Fruit fly (Drosophila melanogaster) whole organism, embryonic: ENCODE data around the gene CG9672.

Source experiments
- CG10959 ChIP-seq: fragments of 200-800 bp; sonication (Bioruptor generic); IDR thresholded peaks from 2 replicates; pipeline ENCODE4 v1.3.6; 2022; ENCODE audit warnings: missing biosample characterization, missing genetic modification characterization
- CG12299 ChIP-seq: fragments of 200-800 bp; sonication (Bioruptor generic); optimal IDR thresholded peaks from 2 replicates; lab custom pipeline; 2018; ENCODE audit warnings: missing biosample characterization, mild to moderate bottlenecking, missing genetic modification characterization
- CG12391 ChIP-seq: fragments of 200-800 bp; sonication (Bioruptor generic); optimal IDR thresholded peaks from 3 replicates; lab custom pipeline; 2018; ENCODE audit warnings: missing biosample characterization, mild to moderate bottlenecking, missing genetic modification characterization, moderate library complexity
- CG12769 ChIP-seq: fragments of 200-800 bp; sonication (Bioruptor generic); optimal IDR thresholded peaks from 2 replicates; lab custom pipeline; 2019; ENCODE audit warnings: missing biosample characterization, mild to moderate bottlenecking, missing genetic modification characterization, moderate library complexity
- CG13894 ChIP-seq: fragments of 200-800 bp; sonication (Bioruptor generic); optimal IDR thresholded peaks from 3 replicates; lab custom pipeline; 2018; ENCODE audit warnings: missing biosample characterization, mild to moderate bottlenecking, missing genetic modification characterization, moderate library complexity
- CG14050 ChIP-seq: fragments of 200-800 bp; sonication (Bioruptor generic); IDR thresholded peaks from 3 replicates; pipeline ENCODE4 v1.3.6; 2022; ENCODE audit warnings: missing biosample characterization, missing genetic modification characterization
- CG2199 ChIP-seq: fragments of 200-800 bp; sonication (Bioruptor generic); IDR thresholded peaks from 3 replicates; pipeline ENCODE4 v1.3.6; 2022; ENCODE audit warnings: missing biosample characterization, missing genetic modification characterization
- CG2889 ChIP-seq: fragments of 200-800 bp; sonication (Bioruptor generic); IDR thresholded peaks from 3 replicates; pipeline ENCODE4 v1.3.6; 2022; ENCODE audit warnings: missing biosample characterization, missing genetic modification characterization
- CG32772 ChIP-seq: fragments of 200-800 bp; sonication (Bioruptor generic); IDR thresholded peaks from 2 replicates; pipeline ENCODE4 v1.3.6; 2022; ENCODE audit warnings: missing biosample characterization, missing genetic modification characterization
- CG4707 ChIP-seq: fragments of 200-800 bp; sonication (Bioruptor generic); optimal IDR thresholded peaks from 2 replicates; lab custom pipeline; 2018; ENCODE audit warnings: missing biosample characterization, mild to moderate bottlenecking, missing genetic modification characterization, moderate library complexity
- CG6654 ChIP-seq: fragments of 200-800 bp; sonication (Bioruptor generic); optimal IDR thresholded peaks from 2 replicates; lab custom pipeline; 2017; ENCODE audit warnings: missing biosample characterization, mild to moderate bottlenecking, missing genetic modification characterization
- CG9876 ChIP-seq: fragments of 200-800 bp; sonication (Bioruptor generic); optimal IDR thresholded peaks from 2 replicates; lab custom pipeline; 2016; ENCODE audit warnings: missing biosample characterization, missing genetic modification characterization
- Dfd ChIP-seq, 2 experiments: fragments of >200 bp; optimal IDR thresholded peaks; 2 replicates each; lab custom pipeline; 2017; ENCODE audit warnings: missing biosample characterization in 2 of 2, missing genetic modification characterization in 2 of 2
- Dip2 ChIP-seq: fragments of 200-800 bp; sonication (Bioruptor generic); IDR thresholded peaks from 2 replicates; pipeline ENCODE4 v1.3.6; 2022; ENCODE audit warnings: missing biosample characterization, missing genetic modification characterization
- Elba2 ChIP-seq: fragments of 200-800 bp; sonication (Bioruptor generic); optimal IDR thresholded peaks from 3 replicates; lab custom pipeline; 2016; ENCODE audit warnings: missing biosample characterization, missing genetic modification characterization
- Pdp1 ChIP-seq, 2 experiments: fragments of 200-800 bp; sonication (Bioruptor generic); optimal IDR thresholded peaks; 3 replicates each; lab custom pipeline; 2016; ENCODE audit warnings: missing biosample characterization in 2 of 2, missing genetic modification characterization in 2 of 2, mild to moderate bottlenecking in 1 of 2, moderate library complexity in 1 of 2
- Rfx ChIP-seq: fragments of 200-800 bp; sonication (Bioruptor generic); IDR thresholded peaks from 2 replicates; pipeline ENCODE4 v1.3.6; 2022; ENCODE audit warnings: missing biosample characterization, missing genetic modification characterization
- bsh ChIP-seq, 2 experiments: fragments of 200-800 bp; sonication (Bioruptor generic); optimal IDR thresholded peaks; 2 replicates each; lab custom pipeline; 2017 to 2018; ENCODE audit warnings: mild to moderate bottlenecking in 2 of 2, missing biosample characterization in 2 of 2, missing genetic modification characterization in 2 of 2, moderate library complexity in 1 of 2
- chinmo ChIP-seq: fragments of 200-800 bp; sonication (Bioruptor generic); IDR thresholded peaks from 4 replicates; pipeline ENCODE4 v1.3.6; 2022; ENCODE audit warnings: missing biosample characterization, missing genetic modification characterization; ENCODE audit not compliant: partially characterized antibody
- corto ChIP-seq: fragments of 200-800 bp; sonication (Bioruptor generic); optimal IDR thresholded peaks from 2 replicates; lab custom pipeline; 2016; ENCODE audit warnings: missing biosample characterization, mild to moderate bottlenecking, missing genetic modification characterization, moderate library complexity
- da ChIP-seq: fragments of 200-800 bp; sonication (Bioruptor generic); optimal IDR thresholded peaks from 2 replicates; lab custom pipeline; 2016; ENCODE audit warnings: missing biosample characterization, missing genetic modification characterization
- disco-r ChIP-seq: fragments of 200-800 bp; sonication (Bioruptor generic); optimal IDR thresholded peaks from 2 replicates; lab custom pipeline; 2016; ENCODE audit warnings: missing biosample characterization, missing genetic modification characterization
- eve ChIP-seq, 2 experiments: fragments of >200 bp; optimal IDR thresholded peaks; 2 replicates each; lab custom pipeline; 2017; ENCODE audit warnings: missing biosample characterization in 2 of 2, missing genetic modification characterization in 2 of 2
- gem ChIP-seq: fragments of 200-800 bp; sonication (Bioruptor generic); optimal IDR thresholded peaks from 2 replicates; lab custom pipeline; 2019; ENCODE audit warnings: missing biosample characterization, mild to moderate bottlenecking, missing genetic modification characterization, moderate library complexity
- grn ChIP-seq: fragments of 200-800 bp; sonication (Bioruptor generic); optimal IDR thresholded peaks from 3 replicates; lab custom pipeline; 2017; ENCODE audit warnings: missing biosample characterization, missing genetic modification characterization
- hkb ChIP-seq, 2 experiments: fragments of 200-800 bp in 1 of 2; fragments of >200 bp in 1 of 2; sonication (Bioruptor generic) in 1 of 2; IDR thresholded peaks in 1 of 2; optimal IDR thresholded peaks in 1 of 2; 2 replicates each; pipeline versions ENCODE4 v1.3.6 to Lab custom; 2017 to 2022; ENCODE audit warnings: missing biosample characterization in 1 of 2, missing genetic modification characterization in 1 of 2
- inv ChIP-seq: fragments of 200-800 bp; sonication (Bioruptor generic); IDR thresholded peaks from 2 replicates; pipeline ENCODE4 v1.3.6; 2022; ENCODE audit warnings: missing biosample characterization, missing genetic modification characterization; ENCODE audit not compliant: partially characterized antibody
- lab ChIP-seq: fragments of 200-800 bp; sonication (Bioruptor generic); optimal IDR thresholded peaks from 3 replicates; lab custom pipeline; 2017; ENCODE audit warnings: missing biosample characterization, missing genetic modification characterization, mild to moderate bottlenecking, moderate library complexity, missing genetic modification reagents
- maf-S ChIP-seq: fragments of 200-800 bp; sonication (Bioruptor generic); optimal IDR thresholded peaks from 2 replicates; lab custom pipeline; 2016; ENCODE audit warnings: missing biosample characterization, missing genetic modification characterization
- mam ChIP-seq: fragments of 200-800 bp; sonication (Bioruptor generic); optimal IDR thresholded peaks from 3 replicates; lab custom pipeline; 2016; ENCODE audit warnings: missing biosample characterization, missing genetic modification characterization
- oc ChIP-seq: fragments of 200-800 bp; sonication (Bioruptor generic); optimal IDR thresholded peaks from 2 replicates; lab custom pipeline; 2018; ENCODE audit warnings: missing biosample characterization, mild to moderate bottlenecking, missing genetic modification characterization, moderate library complexity
- otp ChIP-seq: fragments of 200-800 bp; sonication (Bioruptor generic); IDR thresholded peaks from 3 replicates; pipeline ENCODE4, ENCODE4 v1.3.6; 2022; ENCODE audit warnings: missing biosample characterization, missing genetic modification characterization
- pan ChIP-seq, 4 experiments: fragments of >200 bp in 3 of 4; fragments of 200-800 bp in 1 of 4; sonication (Bioruptor generic) in 1 of 4; optimal IDR thresholded peaks in 3 of 4; IDR thresholded peaks in 1 of 4; 2 replicates each; pipeline versions ENCODE4 v1.3.6 to Lab custom; 2017 to 2022; ENCODE audit warnings: missing biosample characterization in 2 of 4, missing genetic modification characterization in 2 of 4, mixed read lengths in 1 of 4
- sim ChIP-seq: fragments of 200-800 bp; sonication (Bioruptor generic); IDR thresholded peaks from 2 replicates; pipeline ENCODE4 v1.3.6; 2022; ENCODE audit warnings: missing biosample characterization, missing genetic modification characterization
- slp2 ChIP-seq: fragments of 200-800 bp; sonication (Bioruptor generic); optimal IDR thresholded peaks from 2 replicates; lab custom pipeline; 2016; ENCODE audit warnings: missing biosample characterization, missing genetic modification characterization
- ssp ChIP-seq: fragments of 200-800 bp; sonication (Bioruptor generic); IDR thresholded peaks from 2 replicates; pipeline ENCODE4 v1.3.6; 2022; ENCODE audit warnings: missing biosample characterization, missing genetic modification characterization
- twi ChIP-seq: fragments of 200-800 bp; optimal IDR thresholded peaks from 2 replicates; lab custom pipeline; 2019; ENCODE audit warnings: missing biosample characterization, mild to moderate bottlenecking, missing genetic modification characterization, moderate library complexity
- vvl ChIP-seq: fragments of 200-800 bp; sonication (Bioruptor generic); IDR thresholded peaks from 2 replicates; pipeline ENCODE4 v1.3.6; 2022; ENCODE audit warnings: missing biosample characterization, missing genetic modification characterization

CG9672 gene

dm6 chrX:16744345-16744744 lies 37.7 kb upstream of the CG9672 start (continued):
- TF ChIP-seq gem (tag; lab: Kevin White, UChicago) = no peak
- TF ChIP-seq otp = no peak
- TF ChIP-seq Dfd (GFP tag; optimal IDR thresholded peaks at IDR 0.05; lab: Kevin White, UChicago) = no peak
- TF ChIP-seq CG6654 = no peak
- TF ChIP-seq Dip2 (GFP tag; lab: Robert Waterston, UW) = no peak

- TF ChIP-seq Rfx (no peak), oc (tag; lab: Kevin White, UChicago) (no peak), slp2 (GFP tag; lab: Kevin White, UChicago) (no peak), inv (no peak), lab (GFP tag; lab: Kevin White, UChicago) (no peak), bsh (GFP tag; optimal IDR thresholded peaks at IDR 0.05; lab: Kevin White, UChicago) (no peak), CG10959 (GFP tag; lab: Robert Waterston, UW) (no peak), grn (no peak), disco-r (no peak), CG14050 (GFP tag; lab: Robert Waterston, UW) (no peak)
Observed at dm6 chrX:16742547-16742946, 35.9 kb upstream of the CG9672 start, which contains the start of gene Twdlalpha. Twdlalpha (plus strand) TSS chrX:16742847.

DNA sequence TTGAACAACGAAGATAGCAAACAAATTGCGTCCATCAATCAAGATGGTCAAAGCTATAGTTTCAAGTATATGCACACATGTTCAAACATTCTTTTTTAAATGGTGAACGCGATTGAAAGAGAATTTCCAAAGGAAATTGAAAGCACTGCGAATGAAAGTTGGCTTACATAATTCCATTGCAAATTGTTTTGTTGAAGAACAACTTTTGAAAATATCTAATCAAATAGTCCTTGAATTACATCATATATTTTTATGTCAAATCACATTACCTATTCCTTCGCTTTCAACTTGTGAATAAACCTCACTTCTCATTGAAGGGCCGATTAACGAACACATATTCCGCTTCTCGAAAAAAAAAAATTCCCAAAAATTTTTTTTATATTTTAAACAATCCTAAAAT lies 33.9 kb upstream of the CG9672 start, which contains the start of gene CG32568:
Gene CG32568 (plus strand): TSS at position 301 of the 400 bp plus-strand sequence.
- no peak for TF ChIP-seq mam
- TF ChIP-seq maf-S (GFP tag; lab: Kevin White, UChicago) = no peak
- no peak for TF ChIP-seq da
- no peak for TF ChIP-seq CG9876 (GFP tag; lab: Kevin White, UChicago)
- TF ChIP-seq eve (GFP tag; optimal IDR thresholded peaks at IDR 0.05; lab: Kevin White, UChicago) = no peak
- TF ChIP-seq CG12299 (tag; lab: Kevin White, UChicago) = no peak
- TF ChIP-seq CG4707 (GFP tag; lab: Kevin White, UChicago) = no peak

DNA sequence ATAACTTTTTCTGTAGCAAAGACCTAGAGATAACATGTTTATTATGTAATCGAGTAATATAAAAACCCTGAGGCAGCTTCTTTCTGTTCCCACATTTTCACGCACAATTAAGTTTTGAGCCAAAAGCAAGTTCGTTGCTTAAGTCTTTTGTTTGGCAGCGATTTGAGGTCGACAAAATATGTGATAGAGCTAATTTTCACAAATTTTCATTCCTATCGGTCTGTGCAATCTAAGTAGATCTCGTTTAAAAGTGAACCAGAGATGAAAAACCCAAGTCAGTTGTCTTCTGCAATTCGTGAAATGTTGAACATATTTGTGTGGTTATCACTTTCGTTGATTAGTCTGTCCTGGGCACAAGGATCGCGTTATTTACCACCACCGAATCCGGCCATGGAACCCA lies 31.2 kb upstream of the CG9672 start, which contains the start of gene TwdlZ:
Gene TwdlZ (plus strand): TSS at position 301 of the 400 bp plus-strand sequence.
- TF ChIP-seq grn = no peak
- no peak for TF ChIP-seq CG32772 (GFP tag; lab: Robert Waterston, UW)
- no peak for TF ChIP-seq CG12391 (tag; lab: Kevin White, UChicago)
- TF ChIP-seq corto (GFP tag; lab: Kevin White, UChicago) = no peak
- no peak for TF ChIP-seq CG2199
- peak in 1 of 2 experiments; percentile 17 for TF ChIP-seq Pdp1 (GFP tag; optimal IDR thresholded peaks at IDR 0.05; lab: Kevin White, UChicago)

dm6 chrX:16736180-16736579 lies 29.5 kb upstream of the CG9672 start:
- peak; percentile 94 for TF ChIP-seq CG13894 (tag; lab: Kevin White, UChicago)
- TF ChIP-seq sim (GFP tag; lab: Robert Waterston, UW) = no peak
- TF ChIP-seq pan (optimal IDR thresholded peaks at IDR 0.05; lab: Kevin White, UChicago) = no peak
- TF ChIP-seq pan (GFP tag; optimal IDR thresholded peaks at IDR 0.05 in 1 of 2, IDR thresholded peaks at IDR 0.05 in 1 of 2) = no peak
- TF ChIP-seq hkb (optimal IDR thresholded peaks at IDR 0.05; lab: Kevin White, UChicago) = no peak
- TF ChIP-seq hkb (GFP tag; IDR thresholded peaks at IDR 0.05; lab: Robert Waterston, UW) = no peak

- TF ChIP-seq vvl (GFP tag; lab: Robert Waterston, UW) = peak; percentile 53; the same call in 1 of the 2 replicates
- no peak for TF ChIP-seq ssp (GFP tag; lab: Robert Waterston, UW)
- TF ChIP-seq hkb (optimal IDR thresholded peaks at IDR 0.05; lab: Kevin White, UChicago) = no peak
- TF ChIP-seq hkb (GFP tag; IDR thresholded peaks at IDR 0.05; lab: Robert Waterston, UW) = no peak
- peak; percentile 6 for TF ChIP-seq CG12769
- peak; percentile 53; the same call in 1 of the 4 replicates for TF ChIP-seq chinmo (GFP tag; lab: Robert Waterston, UW)
- no peak for TF ChIP-seq twi (tag; lab: Kevin White, UChicago)
- no peak for TF ChIP-seq CG2889 (GFP tag; lab: Robert Waterston, UW)
- no peak for TF ChIP-seq Elba2
- TF ChIP-seq Rfx = no peak
Observed at dm6 chrX:16734647-16735046, 28.0 kb upstream of the CG9672 start, which contains the start of gene TwdlY. TwdlY (plus strand) TSS chrX:16734947.
